Fruit fly (Drosophila melanogaster) whole organism, embryonic: ENCODE results near the gene CG10140.

ENCODE experiments used
- Aef1 ChIP-seq: fragments of 200-800 bp; sonication (Bioruptor generic); IDR thresholded peaks from 3 replicates; pipeline ENCODE4 v1.3.6; 2022; ENCODE audit warnings: missing biosample characterization, missing genetic modification characterization
- BEAF-32 ChIP-seq: fragments of 200-800 bp; sonication (Bioruptor generic); optimal IDR thresholded peaks from 3 replicates; lab custom pipeline; 2017; ENCODE audit warnings: missing biosample characterization, missing genetic modification characterization, mild to moderate bottlenecking, moderate library complexity, missing genetic modification reagents
- Bgb ChIP-seq: fragments of 200-800 bp; sonication (Bioruptor generic); IDR thresholded peaks from 2 replicates; pipeline ENCODE4 v1.3.6; 2022; ENCODE audit warnings: missing biosample characterization, missing genetic modification characterization; ENCODE audit not compliant: partially characterized antibody
- CG13775 ChIP-seq: fragments of 200-800 bp; sonication (Bioruptor generic); optimal IDR thresholded peaks from 3 replicates; lab custom pipeline; 2017; ENCODE audit warnings: missing biosample characterization, mild to moderate bottlenecking, missing genetic modification characterization
- CG13894 ChIP-seq: fragments of 200-800 bp; sonication (Bioruptor generic); optimal IDR thresholded peaks from 3 replicates; lab custom pipeline; 2018; ENCODE audit warnings: missing biosample characterization, mild to moderate bottlenecking, missing genetic modification characterization, moderate library complexity
- CG14014 ChIP-seq: fragments of 200-800 bp; sonication (Bioruptor generic); IDR thresholded peaks from 2 replicates; pipeline ENCODE4 v1.3.6; 2022; ENCODE audit warnings: missing biosample characterization, missing genetic modification characterization
- CG14710 ChIP-seq: fragments of 200-800 bp; sonication (Bioruptor generic); optimal IDR thresholded peaks from 3 replicates; lab custom pipeline; 2019; ENCODE audit warnings: missing biosample characterization, mild to moderate bottlenecking, missing genetic modification characterization, moderate library complexity
- CG14860 ChIP-seq: fragments of 200-800 bp; sonication (Bioruptor generic); IDR thresholded peaks from 3 replicates; pipeline ENCODE4 v1.3.6; 2022; ENCODE audit warnings: missing biosample characterization, missing genetic modification characterization; ENCODE audit not compliant: partially characterized antibody
- CG17328 ChIP-seq: fragments of 200-800 bp; sonication (Bioruptor generic); IDR thresholded peaks from 2 replicates; pipeline ENCODE4 v1.3.6; 2022; ENCODE audit warnings: missing biosample characterization, missing genetic modification characterization
- CG2202 ChIP-seq: fragments of 200-800 bp; sonication (Bioruptor generic); optimal IDR thresholded peaks from 2 replicates; lab custom pipeline; 2018; ENCODE audit warnings: missing biosample characterization, mild to moderate bottlenecking, missing genetic modification characterization
- CG30020 ChIP-seq: fragments of 200-800 bp; optimal IDR thresholded peaks from 2 replicates; lab custom pipeline; 2019; ENCODE audit warnings: missing biosample characterization, mild to moderate bottlenecking, missing genetic modification characterization, moderate library complexity
- CG3065 ChIP-seq: fragments of 200-800 bp; sonication (Bioruptor generic); optimal IDR thresholded peaks from 2 replicates; lab custom pipeline; 2016; ENCODE audit warnings: missing biosample characterization, missing genetic modification characterization
- CG3726 ChIP-seq: fragments of 200-800 bp; sonication (Bioruptor generic); IDR thresholded peaks from 3 replicates; pipeline ENCODE4, ENCODE4 v1.3.6; 2022; ENCODE audit warnings: missing biosample characterization, missing genetic modification characterization
- CG3995 ChIP-seq: fragments of 200-800 bp; sonication (Bioruptor generic); optimal IDR thresholded peaks from 3 replicates; lab custom pipeline; 2016; ENCODE audit warnings: missing biosample characterization, missing genetic modification characterization
- CG7357 ChIP-seq: fragments of 200-800 bp; sonication (Bioruptor generic); IDR thresholded peaks from 3 replicates; pipeline ENCODE4 v1.3.6; 2022; ENCODE audit warnings: missing biosample characterization, missing genetic modification characterization
- CG7745 ChIP-seq: fragments of 200-800 bp; sonication (Bioruptor generic); optimal IDR thresholded peaks from 2 replicates; lab custom pipeline; 2018; ENCODE audit warnings: missing biosample characterization, mild to moderate bottlenecking, missing genetic modification characterization, moderate library complexity
- CG7786 ChIP-seq: fragments of 200-800 bp; sonication (Bioruptor generic); optimal IDR thresholded peaks from 2 replicates; lab custom pipeline; 2016; ENCODE audit warnings: missing biosample characterization, missing genetic modification characterization
- CG8359 ChIP-seq: fragments of 200-800 bp; sonication (Bioruptor generic); optimal IDR thresholded peaks from 2 replicates; lab custom pipeline; 2017; ENCODE audit warnings: missing biosample characterization, mild to moderate bottlenecking, missing genetic modification characterization, borderline replicate concordance
- CG9437 ChIP-seq: fragments of 200-800 bp; sonication (Bioruptor generic); optimal IDR thresholded peaks from 2 replicates; lab custom pipeline; 2018; ENCODE audit warnings: missing biosample characterization, mild to moderate bottlenecking, missing genetic modification characterization
- CG9797 ChIP-seq: fragments of 200-800 bp; sonication (Bioruptor generic); optimal IDR thresholded peaks from 3 replicates; lab custom pipeline; 2018; ENCODE audit warnings: missing biosample characterization, mild to moderate bottlenecking, missing genetic modification characterization
- Dfd ChIP-seq, 2 experiments: fragments of >200 bp; optimal IDR thresholded peaks; 2 replicates each; lab custom pipeline; 2017; ENCODE audit warnings: missing biosample characterization in 2 of 2, missing genetic modification characterization in 2 of 2
- E2f1 ChIP-seq: fragments of 200-800 bp; sonication (Bioruptor generic); IDR thresholded peaks from 2 replicates; pipeline ENCODE4 v1.3.6; 2022; ENCODE audit warnings: missing biosample characterization, missing genetic modification characterization
- ERR ChIP-seq: fragments of 200-800 bp; sonication (Bioruptor generic); optimal IDR thresholded peaks from 2 replicates; lab custom pipeline; 2016; ENCODE audit warnings: missing biosample characterization, missing genetic modification characterization
- Ets97D ChIP-seq: fragments of 200-800 bp; sonication (Bioruptor generic); optimal IDR thresholded peaks from 3 replicates; lab custom pipeline; 2016; ENCODE audit warnings: missing biosample characterization, missing genetic modification characterization
- Fer2 ChIP-seq: fragments of 200-800 bp; sonication (Bioruptor generic); optimal IDR thresholded peaks from 2 replicates; lab custom pipeline; 2018; ENCODE audit warnings: missing biosample characterization, mild to moderate bottlenecking, missing genetic modification characterization, moderate library complexity
- Hmx ChIP-seq: fragments of 200-800 bp; sonication (Bioruptor generic); optimal IDR thresholded peaks from 2 replicates; lab custom pipeline; 2016; ENCODE audit warnings: missing biosample characterization, missing genetic modification characterization
- Hsf ChIP-seq: fragments of 200-800 bp; sonication (Bioruptor generic); optimal IDR thresholded peaks from 3 replicates; lab custom pipeline; 2016; ENCODE audit warnings: missing biosample characterization, missing genetic modification characterization
- MBD-R2 ChIP-seq: fragments of 200-800 bp; sonication (Bioruptor generic); IDR thresholded peaks from 2 replicates; pipeline ENCODE4 v1.3.6; 2022; ENCODE audit warnings: missing biosample characterization, missing genetic modification characterization
- MESR4 ChIP-seq: fragments of 200-800 bp; sonication (Bioruptor generic); optimal IDR thresholded peaks from 2 replicates; lab custom pipeline; 2018; ENCODE audit warnings: missing biosample characterization, mild to moderate bottlenecking, missing genetic modification characterization, moderate library complexity
- Med ChIP-seq: fragments of 200-800 bp; sonication (Bioruptor generic); peaks from one replicate; lab custom pipeline; 2016; ENCODE audit warnings: missing biosample characterization, missing genetic modification characterization, mild to moderate bottlenecking, inconsistent platforms, moderate library complexity
- NC2α ChIP-seq: fragments of 200-800 bp; sonication (Bioruptor generic); optimal IDR thresholded peaks from 2 replicates; lab custom pipeline; 2016; ENCODE audit warnings: missing biosample characterization, missing genetic modification characterization
- Taf1 ChIP-seq: fragments of 200-800 bp; sonication (Bioruptor generic); IDR thresholded peaks from 2 replicates; pipeline ENCODE4 v1.3.6; 2022; ENCODE audit warnings: missing biosample characterization, missing genetic modification characterization
- Trl ChIP-seq, 3 experiments: fragments of >200 bp in 2 of 3; fragments of 200-800 bp in 1 of 3; sonication (Bioruptor generic) in 1 of 3; optimal IDR thresholded peaks; 2 replicates in 1 of 3; 3 replicates in 2 of 3; lab custom pipeline; 2016 to 2017; ENCODE audit warnings: missing biosample characterization in 1 of 3, missing genetic modification characterization in 1 of 3
- Vsx1 ChIP-seq: fragments of 200-800 bp; sonication (Bioruptor generic); optimal IDR thresholded peaks from 2 replicates; lab custom pipeline; 2017; ENCODE audit warnings: missing biosample characterization, mild to moderate bottlenecking, missing genetic modification characterization, missing genetic modification reagents
- Xrp1 ChIP-seq: fragments of 200-800 bp; sonication (Bioruptor generic); IDR thresholded peaks from 2 replicates; pipeline ENCODE4 v1.3.6; 2022; ENCODE audit warnings: missing biosample characterization, missing genetic modification characterization
- YL-1 ChIP-seq: fragments of 200-800 bp; sonication (Bioruptor generic); optimal IDR thresholded peaks from 3 replicates; lab custom pipeline; 2017; ENCODE audit warnings: missing biosample characterization, mild to moderate bottlenecking, missing genetic modification characterization
- ab ChIP-seq: fragments of 200-800 bp; sonication (Bioruptor generic); optimal IDR thresholded peaks from 2 replicates; lab custom pipeline; 2016; ENCODE audit warnings: missing biosample characterization, missing genetic modification characterization
- btn ChIP-seq: fragments of 200-800 bp; sonication (Bioruptor generic); optimal IDR thresholded peaks from 2 replicates; lab custom pipeline; 2016; ENCODE audit warnings: missing biosample characterization, missing genetic modification characterization
- cato ChIP-seq: fragments of 200-800 bp; sonication (Bioruptor generic); optimal IDR thresholded peaks from 2 replicates; lab custom pipeline; 2016; ENCODE audit warnings: missing biosample characterization, missing genetic modification characterization, borderline replicate concordance
- chm ChIP-seq: fragments of 200-800 bp; sonication (Bioruptor generic); IDR thresholded peaks from 2 replicates; pipeline ENCODE4 v1.3.6; 2022; ENCODE audit warnings: missing biosample characterization, missing genetic modification characterization
- ci ChIP-seq: fragments of 200-800 bp; sonication (Bioruptor generic); IDR thresholded peaks from 3 replicates; pipeline ENCODE4 v1.3.6; 2022; ENCODE audit warnings: missing biosample characterization, missing genetic modification characterization
- dmrt11E ChIP-seq: fragments of 200-800 bp; sonication (Bioruptor generic); optimal IDR thresholded peaks from 3 replicates; lab custom pipeline; 2018; ENCODE audit warnings: missing biosample characterization, mild to moderate bottlenecking, missing genetic modification characterization, moderate library complexity
- grn ChIP-seq: fragments of 200-800 bp; sonication (Bioruptor generic); optimal IDR thresholded peaks from 3 replicates; lab custom pipeline; 2017; ENCODE audit warnings: missing biosample characterization, missing genetic modification characterization
- hth ChIP-seq: fragments of >200 bp; optimal IDR thresholded peaks from 2 replicates; lab custom pipeline; 2017; ENCODE audit warnings: inconsistent platforms
- lola ChIP-seq, 3 experiments: fragments of >200 bp in 2 of 3; fragments of 200-800 bp in 1 of 3; sonication (Bioruptor generic) in 1 of 3; optimal IDR thresholded peaks; 2 replicates each; lab custom pipeline; 2017 to 2019; ENCODE audit warnings: missing biosample characterization in 3 of 3, missing genetic modification characterization in 3 of 3, mild to moderate bottlenecking in 1 of 3, moderate library complexity in 1 of 3
- prd ChIP-seq, 3 experiments: fragments of >200 bp in 2 of 3; fragments of 200-800 bp in 1 of 3; sonication (Bioruptor generic) in 1 of 3; optimal IDR thresholded peaks in 2 of 3; IDR thresholded peaks in 1 of 3; 2 replicates in 2 of 3; 3 replicates in 1 of 3; pipeline versions ENCODE4 v1.3.6 to Lab custom; 2017 to 2022; ENCODE audit warnings: missing biosample characterization in 1 of 3, missing genetic modification characterization in 1 of 3
- pum ChIP-seq: fragments of 200-800 bp; sonication (Bioruptor generic); optimal IDR thresholded peaks from 2 replicates; lab custom pipeline; 2016; ENCODE audit warnings: missing biosample characterization, missing genetic modification characterization
- sd ChIP-seq: fragments of 200-800 bp; sonication (Bioruptor generic); optimal IDR thresholded peaks from 3 replicates; lab custom pipeline; 2018; ENCODE audit warnings: missing biosample characterization, mild to moderate bottlenecking, missing genetic modification characterization, moderate library complexity
- shn ChIP-seq: fragments of 200-800 bp; sonication (Bioruptor generic); optimal IDR thresholded peaks from 3 replicates; lab custom pipeline; 2016; ENCODE audit warnings: missing biosample characterization, missing genetic modification characterization
- slp2 ChIP-seq: fragments of 200-800 bp; sonication (Bioruptor generic); optimal IDR thresholded peaks from 2 replicates; lab custom pipeline; 2016; ENCODE audit warnings: missing biosample characterization, missing genetic modification characterization
- tin ChIP-seq: fragments of 200-800 bp; sonication (Bioruptor generic); optimal IDR thresholded peaks from 3 replicates; lab custom pipeline; 2016; ENCODE audit warnings: missing biosample characterization, missing genetic modification characterization

CG10140 gene

DNA sequence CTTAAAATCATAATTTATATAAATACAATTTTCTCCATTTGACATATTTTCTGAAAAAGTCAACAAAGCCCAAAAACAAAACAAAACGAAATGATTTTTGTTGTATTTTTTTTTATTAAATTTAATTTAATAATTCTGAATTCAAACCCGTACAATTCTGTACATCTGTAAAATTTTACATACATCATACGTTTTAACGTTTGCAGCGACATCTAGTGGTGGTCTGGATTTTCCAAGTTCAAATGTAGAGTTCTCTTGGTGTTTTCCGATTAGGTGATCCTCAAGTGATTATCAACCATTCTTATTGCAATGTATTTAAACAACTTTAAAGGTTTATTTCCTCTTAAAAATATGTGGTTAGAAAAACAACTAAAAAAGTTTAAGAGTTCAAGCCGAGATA lies 29.3 kb downstream of the CG10140 start (continued):
- TF ChIP-seq slp2 (GFP tag; lab: Kevin White, UChicago) (no peak), Fer2 (tag; lab: Kevin White, UChicago) (no peak), CG13894 (tag; lab: Kevin White, UChicago) (no peak), Ets97D (GFP tag; lab: Kevin White, UChicago) (peak; percentile 14), CG30020 (tag; lab: Kevin White, UChicago) (no peak), E2f1 (GFP tag; lab: Robert Waterston, UW) (no peak), Vsx1 (peak; percentile 8), btn (GFP tag; lab: Kevin White, UChicago) (no peak), Taf1 (GFP tag; lab: Robert Waterston, UW) (no peak), CG14710 (tag; lab: Kevin White, UChicago) (peak; percentile 25), Hmx (no peak), hth (no peak), ab (GFP tag; lab: Kevin White, UChicago) (no peak), CG2202 (tag; lab: Kevin White, UChicago) (no peak), CG9797 (GFP tag; lab: Kevin White, UChicago) (no peak), CG14014 (GFP tag; lab: Robert Waterston, UW) (no peak), CG7357 (GFP tag; lab: Robert Waterston, UW) (no peak), Xrp1 (GFP tag; lab: Robert Waterston, UW) (no peak), Dfd (GFP tag; optimal IDR thresholded peaks at IDR 0.05; lab: Kevin White, UChicago) (no peak), shn (GFP tag; lab: Kevin White, UChicago) (no peak), dmrt11E (tag; lab: Kevin White, UChicago) (peak; percentile 19), CG9437 (GFP tag; lab: Kevin White, UChicago) (no peak), BEAF-32 (GFP tag; lab: Kevin White, UChicago) (no peak), CG3065 (GFP tag; lab: Kevin White, UChicago) (no peak), Bgb (GFP tag; lab: Robert Waterston, UW) (peak; percentile 62), Trl (optimal IDR thresholded peaks at IDR 0.05; lab: Kevin White, UChicago) (no peak), Trl (GFP tag; optimal IDR thresholded peaks at IDR 0.05; lab: Kevin White, UChicago) (peak; percentile 1), CG7745 (no peak), NC2α (GFP tag; lab: Kevin White, UChicago) (no peak), CG3726 (no peak), YL-1 (GFP tag; lab: Kevin White, UChicago) (no peak), CG17328 (no peak), sd (tag; lab: Kevin White, UChicago) (no peak), MBD-R2 (peak; percentile 17; the same call in 1 of the 2 replicates), grn (GFP tag; lab: Kevin White, UChicago) (no peak), lola (GFP tag; optimal IDR thresholded peaks at IDR 0.05; lab: Kevin White, UChicago) (peak in 1 of 3 experiments; percentile 2), Hsf (GFP tag; lab: Kevin White, UChicago) (peak; percentile 50), MESR4 (GFP tag; lab: Kevin White, UChicago) (no peak), cato (GFP tag; lab: Kevin White, UChicago) (no peak), chm (GFP tag; lab: Robert Waterston, UW) (no peak), prd (optimal IDR thresholded peaks at IDR 0.05; lab: Kevin White, UChicago) (no peak), prd (GFP tag; IDR thresholded peaks at IDR 0.05; lab: Robert Waterston, UW) (no peak), ERR (GFP tag; lab: Kevin White, UChicago) (no peak), CG7786 (GFP tag; lab: Kevin White, UChicago) (no peak), tin (GFP tag; lab: Kevin White, UChicago) (peak; percentile 43), Med (GFP tag; lab: Kevin White, UChicago) (peak; percentile 90), CG13775 (no peak), Aef1 (GFP tag; lab: Robert Waterston, UW) (0 out of 3 replicates have a peak, but pooled peaks have one; percentile 16), CG8359 (no peak), CG14860 (no peak), ci (GFP tag; lab: Robert Waterston, UW) (no peak; the same call in 2 of the 3 replicates), pum (GFP tag; lab: Kevin White, UChicago) (peak; percentile 11), CG3995 (GFP tag; lab: Kevin White, UChicago) (peak; percentile 77)
